Fruit fly (Drosophila melanogaster) whole organism, embryonic: Measurements from ENCODE around the gene CG10353.
A peak's percentile ranks its signal among the peaks of the same experiment; 100 is the strongest.

Source experiments
- Abd-B ChIP-seq: fragments of 200-800 bp; sonication (Bioruptor generic); optimal IDR thresholded peaks from 2 replicates; lab custom pipeline; 2018; ENCODE audit warnings: missing biosample characterization, mild to moderate bottlenecking, missing genetic modification characterization, moderate library complexity
- Ada2b ChIP-seq: fragments of 200-800 bp; sonication (Bioruptor generic); IDR thresholded peaks from 2 replicates; pipeline ENCODE4 v1.3.6; 2022; ENCODE audit warnings: missing biosample characterization, missing genetic modification characterization
- Antp ChIP-seq: fragments of 200-800 bp; sonication (Bioruptor generic); optimal IDR thresholded peaks from 3 replicates; lab custom pipeline; 2016; ENCODE audit warnings: missing biosample characterization, missing genetic modification characterization
- Bdp1 ChIP-seq: fragments of 200-800 bp; sonication (Bioruptor generic); optimal IDR thresholded peaks from 3 replicates; lab custom pipeline; 2016; ENCODE audit warnings: missing biosample characterization, missing genetic modification characterization
- Blimp-1 ChIP-seq: fragments of 200-800 bp; sonication (Bioruptor generic); optimal IDR thresholded peaks from 3 replicates; lab custom pipeline; 2018; ENCODE audit warnings: missing biosample characterization, missing genetic modification characterization, mild to moderate bottlenecking, moderate library complexity, missing genetic modification reagents
- CG10209 ChIP-seq: fragments of 200-800 bp; sonication (Bioruptor generic); optimal IDR thresholded peaks from 3 replicates; lab custom pipeline; 2017; ENCODE audit warnings: missing biosample characterization, mild to moderate bottlenecking, missing genetic modification characterization, missing genetic modification reagents
- CG10543 ChIP-seq: fragments of 200-800 bp; sonication (Bioruptor generic); optimal IDR thresholded peaks from 3 replicates; lab custom pipeline; 2017; ENCODE audit warnings: missing biosample characterization, mild to moderate bottlenecking, missing genetic modification characterization, moderate library complexity
- CG10654 ChIP-seq: fragments of 200-800 bp; sonication (Bioruptor generic); optimal IDR thresholded peaks from 2 replicates; lab custom pipeline; 2016; ENCODE audit warnings: missing biosample characterization, missing genetic modification characterization
- CG12236 ChIP-seq: fragments of 200-800 bp; sonication (Bioruptor generic); optimal IDR thresholded peaks from 2 replicates; lab custom pipeline; 2016; ENCODE audit warnings: missing biosample characterization, missing genetic modification characterization
- CG13123 ChIP-seq: fragments of 200-800 bp; sonication (Bioruptor generic); optimal IDR thresholded peaks from 2 replicates; lab custom pipeline; 2016; ENCODE audit warnings: missing biosample characterization, missing genetic modification characterization
- CG13287 ChIP-seq: fragments of 200-800 bp; sonication (Bioruptor generic); IDR thresholded peaks from 2 replicates; pipeline ENCODE4 v1.3.6; 2022; ENCODE audit warnings: missing biosample characterization, missing genetic modification characterization; ENCODE audit not compliant: partially characterized antibody
- CG14441 ChIP-seq: fragments of 200-800 bp; sonication (Bioruptor generic); IDR thresholded peaks from 2 replicates; pipeline ENCODE4 v1.3.6; 2022; ENCODE audit warnings: missing biosample characterization, missing genetic modification characterization
- CG16863 ChIP-seq: fragments of 200-800 bp; sonication (Bioruptor generic); optimal IDR thresholded peaks from 3 replicates; lab custom pipeline; 2016; ENCODE audit warnings: missing biosample characterization, missing genetic modification characterization
- CG31224 ChIP-seq: fragments of 200-800 bp; sonication (Bioruptor generic); IDR thresholded peaks from 2 replicates; pipeline ENCODE4 v1.3.6; 2022; ENCODE audit warnings: missing biosample characterization, missing genetic modification characterization
- CG33213 ChIP-seq: fragments of 200-800 bp; sonication (Bioruptor generic); optimal IDR thresholded peaks from 3 replicates; lab custom pipeline; 2016; ENCODE audit warnings: missing biosample characterization, missing genetic modification characterization
- CG4854 ChIP-seq: fragments of 200-800 bp; sonication (Bioruptor generic); optimal IDR thresholded peaks from 2 replicates; lab custom pipeline; 2016; ENCODE audit warnings: missing biosample characterization, missing genetic modification characterization, inconsistent platforms
- CG6791 ChIP-seq: fragments of 200-800 bp; sonication (Bioruptor generic); IDR thresholded peaks from 3 replicates; pipeline ENCODE4 v1.3.6; 2022; ENCODE audit warnings: missing biosample characterization, missing genetic modification characterization; ENCODE audit not compliant: partially characterized antibody
- CG7786 ChIP-seq: fragments of 200-800 bp; sonication (Bioruptor generic); optimal IDR thresholded peaks from 2 replicates; lab custom pipeline; 2016; ENCODE audit warnings: missing biosample characterization, missing genetic modification characterization
- D ChIP-seq, 2 experiments: fragments of 200-800 bp in 1 of 2; fragments of >200 bp in 1 of 2; sonication (Bioruptor generic) in 1 of 2; optimal IDR thresholded peaks; 2 replicates in 1 of 2; 3 replicates in 1 of 2; lab custom pipeline; 2017; ENCODE audit warnings: mild to moderate bottlenecking in 1 of 2, missing biosample characterization in 1 of 2, missing genetic modification characterization in 1 of 2, missing genetic modification reagents in 1 of 2
- HLH3B ChIP-seq: fragments of 200-800 bp; sonication (Bioruptor generic); IDR thresholded peaks from 2 replicates; pipeline ENCODE4 v1.3.6; 2022; ENCODE audit warnings: missing biosample characterization, missing genetic modification characterization
- Max ChIP-seq: fragments of 200-800 bp; sonication (Bioruptor generic); optimal IDR thresholded peaks from 2 replicates; lab custom pipeline; 2016; ENCODE audit warnings: missing biosample characterization, mild to moderate bottlenecking, missing genetic modification characterization
- Mes4 ChIP-seq: fragments of 200-800 bp; sonication (Bioruptor generic); optimal IDR thresholded peaks from 2 replicates; lab custom pipeline; 2016; ENCODE audit warnings: missing biosample characterization, missing genetic modification characterization
- Ssrp ChIP-seq: fragments of 200-800 bp; sonication (Bioruptor generic); optimal IDR thresholded peaks from 2 replicates; lab custom pipeline; 2018; ENCODE audit warnings: missing biosample characterization, mild to moderate bottlenecking, missing genetic modification characterization, moderate library complexity
- ato ChIP-seq: fragments of 200-800 bp; sonication (Bioruptor generic); IDR thresholded peaks from 2 replicates; pipeline ENCODE4 v1.3.6; 2022; ENCODE audit warnings: missing biosample characterization, missing genetic modification characterization; ENCODE audit not compliant: partially characterized antibody
- az2 ChIP-seq: fragments of 200-800 bp; sonication (Bioruptor generic); optimal IDR thresholded peaks from 3 replicates; lab custom pipeline; 2016; ENCODE audit warnings: missing biosample characterization, missing genetic modification characterization
- bowl ChIP-seq: fragments of 200-800 bp; sonication (Bioruptor generic); IDR thresholded peaks from 2 replicates; pipeline ENCODE4 v1.3.6; 2022; ENCODE audit warnings: missing biosample characterization, missing genetic modification characterization
- chinmo ChIP-seq: fragments of 200-800 bp; sonication (Bioruptor generic); IDR thresholded peaks from 4 replicates; pipeline ENCODE4 v1.3.6; 2022; ENCODE audit warnings: missing biosample characterization, missing genetic modification characterization; ENCODE audit not compliant: partially characterized antibody
- cwo ChIP-seq: fragments of 200-800 bp; sonication (Bioruptor generic); optimal IDR thresholded peaks from 3 replicates; lab custom pipeline; 2017; ENCODE audit warnings: missing biosample characterization, missing genetic modification characterization, mild to moderate bottlenecking, moderate library complexity, missing genetic modification reagents
- dan ChIP-seq: fragments of 200-800 bp; sonication (Bioruptor generic); IDR thresholded peaks from 2 replicates; pipeline ENCODE4 v1.3.6; 2022; ENCODE audit warnings: missing biosample characterization, missing genetic modification characterization
- dmrt99B ChIP-seq: fragments of 200-800 bp; sonication (Bioruptor generic); optimal IDR thresholded peaks from 2 replicates; lab custom pipeline; 2018; ENCODE audit warnings: missing biosample characterization, mild to moderate bottlenecking, missing genetic modification characterization, moderate library complexity
- emc ChIP-seq: fragments of 200-800 bp; sonication (Bioruptor generic); optimal IDR thresholded peaks from 2 replicates; lab custom pipeline; 2016; ENCODE audit warnings: missing biosample characterization, missing genetic modification characterization
- esg ChIP-seq: fragments of 200-800 bp; sonication (Bioruptor generic); conservative IDR thresholded peaks from 2 replicates; pipeline ENCODE4 v1.3.6; 2022; ENCODE audit warnings: missing biosample characterization, missing genetic modification characterization
- gem ChIP-seq: fragments of 200-800 bp; sonication (Bioruptor generic); optimal IDR thresholded peaks from 2 replicates; lab custom pipeline; 2019; ENCODE audit warnings: missing biosample characterization, mild to moderate bottlenecking, missing genetic modification characterization, moderate library complexity
- kni ChIP-seq: fragments of 200-800 bp; sonication (Bioruptor generic); optimal IDR thresholded peaks from 3 replicates; lab custom pipeline; 2017; ENCODE audit warnings: mild to moderate bottlenecking, missing biosample characterization, missing genetic modification reagents, missing genetic modification characterization
- knrl ChIP-seq: fragments of 200-800 bp; sonication (Bioruptor generic); IDR thresholded peaks from 3 replicates; pipeline ENCODE4 v1.3.6; 2022; ENCODE audit warnings: missing biosample characterization, missing genetic modification characterization; ENCODE audit not compliant: partially characterized antibody
- lab ChIP-seq: fragments of 200-800 bp; sonication (Bioruptor generic); optimal IDR thresholded peaks from 3 replicates; lab custom pipeline; 2017; ENCODE audit warnings: missing biosample characterization, missing genetic modification characterization, mild to moderate bottlenecking, moderate library complexity, missing genetic modification reagents
- lola ChIP-seq, 3 experiments: fragments of >200 bp in 2 of 3; fragments of 200-800 bp in 1 of 3; sonication (Bioruptor generic) in 1 of 3; optimal IDR thresholded peaks; 2 replicates each; lab custom pipeline; 2017 to 2019; ENCODE audit warnings: missing biosample characterization in 3 of 3, missing genetic modification characterization in 3 of 3, mild to moderate bottlenecking in 1 of 3, moderate library complexity in 1 of 3
- otp ChIP-seq: fragments of 200-800 bp; sonication (Bioruptor generic); IDR thresholded peaks from 3 replicates; pipeline ENCODE4, ENCODE4 v1.3.6; 2022; ENCODE audit warnings: missing biosample characterization, missing genetic modification characterization
- pita ChIP-seq: fragments of 200-800 bp; sonication (Bioruptor generic); optimal IDR thresholded peaks from 2 replicates; lab custom pipeline; 2017; ENCODE audit warnings: missing biosample characterization, mild to moderate bottlenecking, missing genetic modification characterization
- psq ChIP-seq: fragments of 200-800 bp; sonication (Bioruptor generic); optimal IDR thresholded peaks from 2 replicates; lab custom pipeline; 2017; ENCODE audit warnings: missing biosample characterization, missing genetic modification characterization
- scrt ChIP-seq: fragments of 200-800 bp; sonication (Bioruptor generic); optimal IDR thresholded peaks from 2 replicates; lab custom pipeline; 2018; ENCODE audit warnings: missing biosample characterization, mild to moderate bottlenecking, missing genetic modification characterization, moderate library complexity
- slou ChIP-seq: fragments of 200-800 bp; sonication (Bioruptor generic); optimal IDR thresholded peaks from 3 replicates; lab custom pipeline; 2016; ENCODE audit warnings: missing biosample characterization, missing genetic modification characterization
- ssp ChIP-seq: fragments of 200-800 bp; sonication (Bioruptor generic); IDR thresholded peaks from 2 replicates; pipeline ENCODE4 v1.3.6; 2022; ENCODE audit warnings: missing biosample characterization, missing genetic modification characterization
- stc ChIP-seq: fragments of 200-800 bp; sonication (Bioruptor generic); IDR thresholded peaks from 2 replicates; pipeline ENCODE4 v1.3.6; 2022; ENCODE audit warnings: missing biosample characterization, missing genetic modification characterization
- ttk ChIP-seq: fragments of 200-800 bp; sonication (Bioruptor generic); IDR thresholded peaks from 2 replicates; pipeline ENCODE4 v2.1.2; 2022; ENCODE audit warnings: missing biosample characterization, missing genetic modification characterization
- tx ChIP-seq: fragments of 200-800 bp; sonication (Bioruptor generic); optimal IDR thresholded peaks from 2 replicates; lab custom pipeline; 2016; ENCODE audit warnings: missing biosample characterization, missing genetic modification characterization
- unc-4 ChIP-seq: fragments of 200-800 bp; sonication (Bioruptor generic); IDR thresholded peaks from 2 replicates; pipeline ENCODE4 v1.3.6; 2022; ENCODE audit warnings: missing biosample characterization, missing genetic modification characterization; ENCODE audit not compliant: partially characterized antibody
- unpg ChIP-seq: fragments of 200-800 bp; sonication (Bioruptor generic); optimal IDR thresholded peaks from 3 replicates; lab custom pipeline; 2018; ENCODE audit warnings: missing biosample characterization, mild to moderate bottlenecking, missing genetic modification characterization, moderate library complexity
- z ChIP-seq: fragments of 200-800 bp; sonication (Bioruptor generic); IDR thresholded peaks from 3 replicates; pipeline ENCODE4 v1.3.6; 2022; ENCODE audit warnings: missing biosample characterization, missing genetic modification characterization

CG10353 gene

DNA sequence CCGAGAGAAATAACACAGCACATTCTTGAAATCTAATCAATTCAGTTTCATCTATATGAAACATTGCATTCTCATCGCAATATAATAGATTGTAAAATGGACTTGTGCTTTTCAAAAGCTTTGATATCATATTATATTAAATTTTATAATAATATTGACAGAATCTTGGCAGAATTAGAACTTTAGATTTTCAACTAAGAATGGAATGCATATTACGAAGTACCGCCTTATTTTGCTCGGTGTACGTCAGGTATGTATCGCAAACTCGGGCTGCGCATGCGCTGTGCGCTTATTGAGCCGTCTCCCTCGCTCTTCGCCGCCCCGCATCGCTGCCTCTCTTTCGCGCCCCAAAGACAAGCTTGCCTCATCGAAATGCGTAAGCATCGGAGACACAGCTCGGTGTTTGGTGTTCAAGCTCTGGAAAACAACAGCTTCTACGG lies 28.2 kb upstream of the CG10353 start (continued):
- no peak for TF ChIP-seq CG4854 (GFP tag; lab: Kevin White, UChicago)
- TF ChIP-seq HLH3B (GFP tag; lab: Robert Waterston, UW): peak; percentile 82
- TF ChIP-seq ssp (GFP tag; lab: Robert Waterston, UW): peak; percentile 78
- peak; percentile 77 for TF ChIP-seq cwo (GFP tag; lab: Kevin White, UChicago)
- peak; percentile 80 for TF ChIP-seq az2
- TF ChIP-seq CG10209 (GFP tag; lab: Kevin White, UChicago): peak; percentile 90
- TF ChIP-seq CG12236: no peak
- no peak for TF ChIP-seq pita
- TF ChIP-seq CG33213 (GFP tag; lab: Kevin White, UChicago): no peak
- peak; percentile 86 for TF ChIP-seq esg (GFP tag; lab: Robert Waterston, UW)
- peak; percentile 74 for TF ChIP-seq otp
- no peak for TF ChIP-seq z (GFP tag; lab: Robert Waterston, UW)
- peak; percentile 94 for TF ChIP-seq dmrt99B (tag; lab: Kevin White, UChicago)
- no peak for TF ChIP-seq emc (GFP tag; lab: Kevin White, UChicago)
- peak; percentile 93 for TF ChIP-seq Ssrp (tag; lab: Kevin White, UChicago)
- TF ChIP-seq ato (GFP tag; lab: Robert Waterston, UW): no peak
- no peak for TF ChIP-seq CG13287 (GFP tag; lab: Robert Waterston, UW)
- TF ChIP-seq CG6791 (GFP tag; lab: Robert Waterston, UW): no peak
- TF ChIP-seq psq (GFP tag; lab: Kevin White, UChicago): peak; percentile 26
- peak; percentile 71 for TF ChIP-seq CG10654 (GFP tag; lab: Kevin White, UChicago)
- peak; percentile 2 for TF ChIP-seq CG13123 (GFP tag; lab: Kevin White, UChicago)
- TF ChIP-seq lola (GFP tag; optimal IDR thresholded peaks at IDR 0.05; lab: Kevin White, UChicago): peak in 1 of 3 experiments; percentile 95
- TF ChIP-seq slou: peak; percentile 79
- TF ChIP-seq Blimp-1: peak; percentile 87
- no peak for TF ChIP-seq Bdp1 (GFP tag; lab: Kevin White, UChicago)
- TF ChIP-seq unpg (GFP tag; lab: Kevin White, UChicago): peak; percentile 93
- no peak for TF ChIP-seq D (optimal IDR thresholded peaks at IDR 0.05; lab: Kevin White, UChicago)
- peak; percentile 88 for TF ChIP-seq D (GFP tag; optimal IDR thresholded peaks at IDR 0.05; lab: Kevin White, UChicago)
- TF ChIP-seq knrl (GFP tag; lab: Robert Waterston, UW): no peak
- peak; percentile 58; the same call in 1 of the 2 replicates for TF ChIP-seq bowl (GFP tag; lab: Robert Waterston, UW)
- peak; percentile 92 for TF ChIP-seq kni (GFP tag; lab: Kevin White, UChicago)
- TF ChIP-seq lab (GFP tag; lab: Kevin White, UChicago): peak; percentile 88
- TF ChIP-seq unc-4 (GFP tag; lab: Robert Waterston, UW): no peak
- no peak for TF ChIP-seq Antp (GFP tag; lab: Kevin White, UChicago)
- peak; percentile 86 for TF ChIP-seq chinmo (GFP tag; lab: Robert Waterston, UW)
- TF ChIP-seq Mes4 (GFP tag; lab: Kevin White, UChicago): no peak
- no peak for TF ChIP-seq tx (GFP tag; lab: Kevin White, UChicago)
- peak; percentile 32 for TF ChIP-seq Max (GFP tag; lab: Kevin White, UChicago)
- peak; percentile 95 for TF ChIP-seq gem (tag; lab: Kevin White, UChicago)
- TF ChIP-seq CG14441 (GFP tag; lab: Robert Waterston, UW): peak; percentile 81
- peak; percentile 85 for TF ChIP-seq scrt
- TF ChIP-seq Ada2b: peak; percentile 74
- peak; percentile 71 for TF ChIP-seq dan (GFP tag; lab: Robert Waterston, UW)
- TF ChIP-seq stc (GFP tag; lab: Robert Waterston, UW): peak; percentile 88
- peak; percentile 92 for TF ChIP-seq Abd-B (GFP tag; lab: Kevin White, UChicago)
- peak; percentile 84 for TF ChIP-seq ttk (GFP tag; lab: Robert Waterston, UW)
- peak; percentile 94 for TF ChIP-seq CG10543 (GFP tag; lab: Kevin White, UChicago)
- no peak for TF ChIP-seq CG7786 (GFP tag; lab: Kevin White, UChicago)
- peak; percentile 76 for TF ChIP-seq CG31224 (GFP tag; lab: Robert Waterston, UW)
- TF ChIP-seq CG16863: no peak
